Fruit fly (Drosophila melanogaster) whole organism, wandering third instar larva: ENCODE data around the gene CG31807.

Experiments used
- Abd-B ChIP-seq: fragments of >200 bp; optimal IDR thresholded peaks from 2 replicates; lab custom pipeline; 2017; ENCODE audit warnings: missing biosample characterization, missing genetic modification characterization
- CG32264 ChIP-seq: fragments of 200-800 bp; sonication (Bioruptor generic); optimal IDR thresholded peaks from 2 replicates; lab custom pipeline; 2016; ENCODE audit warnings: missing biosample characterization, missing genetic modification characterization
- CG9705 ChIP-seq: fragments of 200-800 bp; sonication (Bioruptor generic); optimal IDR thresholded peaks from 2 replicates; lab custom pipeline; 2018; ENCODE audit warnings: missing biosample characterization, mild to moderate bottlenecking, missing genetic modification characterization
- CrebA ChIP-seq: fragments of 200-800 bp; sonication (Bioruptor generic); optimal IDR thresholded peaks from 2 replicates; lab custom pipeline; 2016; ENCODE audit warnings: missing biosample characterization, mild to moderate bottlenecking, missing genetic modification characterization, borderline replicate concordance
- Dfd ChIP-seq: fragments of >200 bp; optimal IDR thresholded peaks from 2 replicates; lab custom pipeline; 2017; ENCODE audit warnings: missing biosample characterization, missing genetic modification characterization
- Dif ChIP-seq: fragments of 200-275, 200-300 bp; sonication (Bioruptor generic); optimal IDR thresholded peaks from 2 replicates; lab custom pipeline; 2018; ENCODE audit warnings: missing biosample characterization, missing genetic modification characterization; ENCODE audit not compliant: partially characterized antibody
- GATAd ChIP-seq: sonication (Bioruptor generic); optimal IDR thresholded peaks from 2 replicates; lab custom pipeline; 2016; ENCODE audit warnings: missing biosample characterization, missing genetic modification characterization
- Hnf4 ChIP-seq: fragments of 200-800 bp; sonication (Bioruptor generic); optimal IDR thresholded peaks from 2 replicates; lab custom pipeline; 2016; ENCODE audit warnings: missing biosample characterization, mild to moderate bottlenecking, missing genetic modification characterization
- Hr78 ChIP-seq: fragments of >200 bp; optimal IDR thresholded peaks from 2 replicates; lab custom pipeline; 2017; ENCODE audit warnings: missing biosample characterization, missing genetic modification characterization
- Hr83 ChIP-seq: fragments of 200-300 bp; sonication (Bioruptor generic); optimal IDR thresholded peaks from 2 replicates; lab custom pipeline; 2016; ENCODE audit warnings: missing biosample characterization, mild to moderate bottlenecking, missing genetic modification characterization, moderate library complexity; ENCODE audit not compliant: poor library complexity, severe bottlenecking
- Jra ChIP-seq: sonication (Bioruptor generic); optimal IDR thresholded peaks from 2 replicates; lab custom pipeline; 2016; ENCODE audit warnings: missing biosample characterization, missing genetic modification characterization
- Mio ChIP-seq: sonication (Bioruptor generic); optimal IDR thresholded peaks from 2 replicates; lab custom pipeline; 2016; ENCODE audit warnings: missing biosample characterization, missing genetic modification characterization
- OdsH ChIP-seq: fragments of 200-800 bp; sonication (Bioruptor generic); optimal IDR thresholded peaks from 2 replicates; lab custom pipeline; 2016; ENCODE audit warnings: missing biosample characterization, mild to moderate bottlenecking, missing genetic modification characterization
- Vsx2 ChIP-seq: fragments of 200-300, 225-300 bp; sonication (Bioruptor generic); optimal IDR thresholded peaks from 2 replicates; lab custom pipeline; 2018; ENCODE audit warnings: missing biosample characterization, missing genetic modification characterization; ENCODE audit not compliant: partially characterized antibody
- dl ChIP-seq, 2 experiments: fragments of 175-275, 200-275 bp in 1 of 2; fragments of 200-275 bp in 1 of 2; sonication (Bioruptor generic); optimal IDR thresholded peaks; lab custom pipeline; 2018; ENCODE audit warnings: mild to moderate bottlenecking in 2 of 2, missing biosample characterization in 2 of 2, missing genetic modification characterization in 2 of 2, moderate library complexity in 2 of 2; ENCODE audit not compliant: partially characterized antibody in 2 of 2, insufficient read depth in 1 of 2
- dmrt93B ChIP-seq: fragments of 200-800 bp; sonication (Bioruptor generic); optimal IDR thresholded peaks from 2 replicates; lab custom pipeline; 2018; ENCODE audit warnings: missing biosample characterization, mild to moderate bottlenecking, missing genetic modification characterization
- dsf ChIP-seq: sonication (Bioruptor generic); optimal IDR thresholded peaks from 2 replicates; lab custom pipeline; 2016; ENCODE audit warnings: missing biosample characterization, missing genetic modification characterization, borderline replicate concordance
- ey ChIP-seq: fragments of 200-800 bp; sonication (Bioruptor generic); optimal IDR thresholded peaks from 2 replicates; lab custom pipeline; 2016; ENCODE audit warnings: missing biosample characterization, missing genetic modification characterization
- foxo ChIP-seq, 2 experiments: fragments of 200-800 bp; sonication (Bioruptor generic); optimal IDR thresholded peaks; 2 replicates in 1 of 2; 3 replicates in 1 of 2; lab custom pipeline; 2016 to 2017; ENCODE audit warnings: missing biosample characterization in 2 of 2, missing genetic modification characterization in 2 of 2
- fru ChIP-seq: fragments of 200-800 bp; sonication (Bioruptor generic); optimal IDR thresholded peaks from 3 replicates; lab custom pipeline; 2016; ENCODE audit warnings: missing biosample characterization, mild to moderate bottlenecking, missing genetic modification characterization
- h ChIP-seq: fragments of 200-800 bp; sonication (Bioruptor generic); optimal IDR thresholded peaks from 3 replicates; lab custom pipeline; 2016; ENCODE audit warnings: missing biosample characterization, mild to moderate bottlenecking, missing genetic modification characterization
- jim ChIP-seq: fragments of 175-275, 200-325 bp; sonication (Bioruptor generic); optimal IDR thresholded peaks from 2 replicates; lab custom pipeline; 2016; ENCODE audit warnings: missing biosample characterization, mild to moderate bottlenecking, missing genetic modification characterization
- lola ChIP-seq: fragments of >200 bp; optimal IDR thresholded peaks from 2 replicates; lab custom pipeline; 2017; ENCODE audit warnings: missing biosample characterization, missing genetic modification characterization
- psq ChIP-seq: fragments of 200-800 bp; sonication (Bioruptor generic); optimal IDR thresholded peaks from 3 replicates; lab custom pipeline; 2017; ENCODE audit warnings: missing biosample characterization, mild to moderate bottlenecking, missing genetic modification characterization, moderate library complexity
- rgr ChIP-seq: fragments of 200-800 bp; sonication (Bioruptor generic); optimal IDR thresholded peaks from 3 replicates; lab custom pipeline; 2016; ENCODE audit warnings: missing biosample characterization, mild to moderate bottlenecking, missing genetic modification characterization
- sage ChIP-seq: fragments of 200-800 bp; sonication (Bioruptor generic); optimal IDR thresholded peaks from 2 replicates; lab custom pipeline; 2016; ENCODE audit warnings: missing biosample characterization, mild to moderate bottlenecking, missing genetic modification characterization
- sv ChIP-seq: fragments of 200-800 bp; sonication (Bioruptor generic); optimal IDR thresholded peaks from 3 replicates; lab custom pipeline; 2016; ENCODE audit warnings: missing biosample characterization, missing genetic modification characterization
- tai ChIP-seq: sonication (Bioruptor generic); optimal IDR thresholded peaks from 2 replicates; lab custom pipeline; 2016; ENCODE audit warnings: missing biosample characterization, missing genetic modification characterization
- usp ChIP-seq: fragments of >200 bp; optimal IDR thresholded peaks from 2 replicates; lab custom pipeline; 2017; ENCODE audit warnings: missing biosample characterization, missing genetic modification characterization
- woc ChIP-seq: sonication (Bioruptor generic); optimal IDR thresholded peaks from 2 replicates; lab custom pipeline; 2016; ENCODE audit warnings: missing biosample characterization, mild to moderate bottlenecking, missing genetic modification characterization

The CG31807 gene

dm6 chr2L:16679817-16680683 is 3.8 kb downstream of the CG31807 start, which contains the start of the genes grp and squ (continued):
- TF ChIP-seq dsf (GFP tag; lab: Kevin White, UChicago) (no peak), fru (GFP tag; lab: Kevin White, UChicago) (peak; percentile 24), psq (GFP tag; lab: Kevin White, UChicago) (no peak), h (GFP tag; lab: Kevin White, UChicago) (no peak), tai (GFP tag; lab: Kevin White, UChicago) (no peak), dl (GFP tag; optimal IDR thresholded peaks at IDR 0.05; lab: Kevin White, UChicago; ENCODE audit: insufficient read depth in 1 of 2, partially characterized antibody in 2 of 2) (no peak), foxo (GFP tag; optimal IDR thresholded peaks at IDR 0.05; lab: Kevin White, UChicago) (peak in 1 of 2 experiments; percentile 19), Abd-B (no peak)

DNA sequence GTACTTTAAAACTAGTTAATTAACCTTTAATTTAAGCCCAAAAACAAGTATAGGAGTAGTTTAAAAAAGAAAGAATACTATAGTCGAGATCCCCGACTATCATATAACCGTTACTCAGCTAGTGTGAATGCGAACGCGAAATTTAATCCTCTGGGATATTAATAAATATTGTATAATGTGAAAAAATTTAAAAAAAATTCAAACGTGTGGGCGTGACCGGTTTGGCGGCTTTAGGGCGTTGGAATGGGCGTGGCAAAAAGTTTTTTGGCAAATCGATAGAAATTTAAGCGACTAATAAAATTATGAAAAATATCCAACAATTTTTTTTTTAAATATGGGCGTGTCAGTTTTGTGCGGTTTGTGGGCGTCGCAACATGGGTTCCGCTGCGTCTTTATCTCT is 4.7 kb downstream of the CG31807 start:
- TF ChIP-seq woc (GFP tag; lab: Kevin White, UChicago) (no peak), Dfd (GFP tag; lab: Kevin White, UChicago) (peak; percentile 87)

dm6 chr2L:16676651-16677359 is 7.0 kb downstream of the CG31807 start, which contains the start of the genes Trpgamma and her:
TSS of gene Trpgamma (minus strand) at chr2L:16676701.
TSS of gene her (plus strand) at chr2L:16677185.
- TF ChIP-seq CG32264, result peak; percentile 38
- TF ChIP-seq Hnf4 (GFP tag; lab: Kevin White, UChicago), result peak; percentile 72
- no peak for TF ChIP-seq Dif (GFP tag; lab: Kevin White, UChicago)
- no peak for TF ChIP-seq Hr78 (GFP tag; lab: Kevin White, UChicago)
- TF ChIP-seq tai (GFP tag; lab: Kevin White, UChicago), result peak; percentile 70
- TF ChIP-seq lola (GFP tag; lab: Kevin White, UChicago), result no peak
- no peak for TF ChIP-seq dmrt93B (GFP tag; lab: Kevin White, UChicago)
- no peak for TF ChIP-seq psq (GFP tag; lab: Kevin White, UChicago)
- TF ChIP-seq CG9705 (GFP tag; lab: Kevin White, UChicago), result no peak
- peak; percentile 28 for TF ChIP-seq OdsH (GFP tag; lab: Kevin White, UChicago)
- peak; percentile 63 for TF ChIP-seq sage (GFP tag; lab: Kevin White, UChicago)
- no peak for TF ChIP-seq Mio (GFP tag; lab: Kevin White, UChicago)
- TF ChIP-seq Jra (GFP tag; lab: Kevin White, UChicago), result no peak
- peak; percentile 25 for TF ChIP-seq Hr83
- TF ChIP-seq foxo (GFP tag; optimal IDR thresholded peaks at IDR 0.05; lab: Kevin White, UChicago), result peak in 1 of 2 experiments; percentile 36
- TF ChIP-seq rgr, result peak; percentile 55
- TF ChIP-seq fru (GFP tag; lab: Kevin White, UChicago), result peak; percentile 23
- no peak for TF ChIP-seq sv (GFP tag; lab: Kevin White, UChicago)
- TF ChIP-seq ey, result no peak
- TF ChIP-seq woc (GFP tag; lab: Kevin White, UChicago), result peak; percentile 11
- TF ChIP-seq Dfd (GFP tag; lab: Kevin White, UChicago), result no peak

DNA sequence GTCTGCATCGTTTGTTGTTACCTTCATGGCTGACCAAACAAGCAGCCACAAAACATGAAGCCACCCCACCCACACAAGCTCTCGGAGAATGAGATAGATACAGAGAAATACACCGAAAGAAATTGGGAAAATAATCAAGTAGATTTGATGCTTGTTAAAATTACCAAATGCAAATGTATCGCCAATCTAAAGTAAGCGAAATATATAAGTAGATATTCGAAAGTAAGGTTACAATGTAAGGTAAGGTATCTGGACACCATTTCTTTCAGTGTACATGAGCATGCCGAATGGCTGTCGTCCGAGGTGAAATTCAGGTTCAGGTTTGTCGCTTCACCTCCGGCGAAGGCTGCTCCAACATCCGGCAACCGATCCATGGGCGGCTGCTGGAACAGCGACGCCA is 11.5 kb downstream of the CG31807 start:
- TF ChIP-seq GATAd (no peak), CG9705 (GFP tag; lab: Kevin White, UChicago) (no peak), foxo (GFP tag; optimal IDR thresholded peaks at IDR 0.05; lab: Kevin White, UChicago) (no peak), dsf (GFP tag; lab: Kevin White, UChicago) (no peak), jim (no peak), OdsH (GFP tag; lab: Kevin White, UChicago) (no peak), dmrt93B (GFP tag; lab: Kevin White, UChicago) (no peak), Hr78 (GFP tag; lab: Kevin White, UChicago) (no peak), Mio (GFP tag; lab: Kevin White, UChicago) (no peak), Abd-B (no peak)

DNA sequence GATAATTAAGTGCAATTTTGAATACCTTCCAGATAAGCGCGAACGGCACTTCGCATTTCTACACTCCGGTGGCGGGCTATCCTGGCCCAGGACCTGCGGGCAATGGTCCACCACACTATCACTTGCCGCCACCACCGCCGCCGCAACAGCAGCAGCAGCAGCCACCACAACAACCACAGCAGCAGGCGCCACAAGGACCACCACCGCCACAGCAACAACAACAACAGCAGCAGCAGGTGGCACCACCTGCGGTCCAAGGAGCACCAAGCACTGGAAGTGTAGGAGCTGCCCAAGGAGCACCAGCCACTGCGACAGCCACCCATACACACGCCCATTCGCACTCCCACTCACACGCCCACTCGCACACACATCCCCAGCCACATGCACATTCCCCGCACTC is 26.3 kb downstream of the CG31807 start:
- TF ChIP-seq Dfd (GFP tag; lab: Kevin White, UChicago), result peak; percentile 79
- no peak for TF ChIP-seq sv (GFP tag; lab: Kevin White, UChicago)
- TF ChIP-seq Hnf4 (GFP tag; lab: Kevin White, UChicago), result no peak
- no peak for TF ChIP-seq usp (GFP tag; lab: Kevin White, UChicago)
- no peak for TF ChIP-seq foxo (GFP tag; optimal IDR thresholded peaks at IDR 0.05; lab: Kevin White, UChicago)
- no peak for TF ChIP-seq CrebA (GFP tag; lab: Kevin White, UChicago)
- TF ChIP-seq Vsx2 (GFP tag; lab: Kevin White, UChicago), result no peak
